Worm (Caenorhabditis elegans) whole organism, L1 larva: ENCODE data around the gene T04A8.7.

Experiments
- F16B12.6 ChIP-seq: fragments of 150-350 bp; optimal IDR thresholded peaks from 2 replicates; lab custom pipeline; 2014; ENCODE audit warnings: missing biosample characterization, missing genetic modification characterization
- aha-1 ChIP-seq: fragments of 150-350 bp; optimal IDR thresholded peaks from 2 replicates; lab custom pipeline; 2014; ENCODE audit warnings: missing biosample characterization, missing genetic modification characterization
- alr-1 ChIP-seq: fragments of 200-800 bp; sonication (Bioruptor generic); optimal IDR thresholded peaks from 2 replicates; lab custom pipeline; 2018; ENCODE audit warnings: borderline replicate concordance, mild to moderate bottlenecking, missing genetic modification characterization, missing compliant biosample characterization
- aly-2 ChIP-seq: fragments of 150-350 bp; optimal IDR thresholded peaks from 2 replicates; lab custom pipeline; 2014; ENCODE audit warnings: missing biosample characterization, missing genetic modification characterization
- blmp-1 ChIP-seq: fragments of 150-350 bp; optimal IDR thresholded peaks from 2 replicates; lab custom pipeline; 2014; ENCODE audit warnings: missing biosample characterization, missing genetic modification characterization
- ceh-8 ChIP-seq: fragments of 200-800 bp; sonication (Bioruptor generic); optimal IDR thresholded peaks from 2 replicates; lab custom pipeline; 2018; ENCODE audit warnings: mild to moderate bottlenecking, missing genetic modification characterization, moderate library complexity, missing compliant biosample characterization
- ceh-88 ChIP-seq: fragments of 200-800 bp; sonication (Bioruptor generic); IDR thresholded peaks from 2 replicates; pipeline ENCODE4 v1.3.6; 2022; ENCODE audit warnings: missing genetic modification characterization, missing compliant biosample characterization
- ceh-90 ChIP-seq: sonication (generic microtip); optimal IDR thresholded peaks from 2 replicates; lab custom pipeline; 2016; ENCODE audit warnings: missing genetic modification characterization, missing compliant biosample characterization
- ces-1 ChIP-seq: fragments of 150-350 bp; optimal IDR thresholded peaks from 2 replicates; lab custom pipeline; 2014; ENCODE audit warnings: missing biosample characterization, missing genetic modification reagents, missing genetic modification characterization
- dpl-1 ChIP-seq, 3 experiments: fragments of 150-350 bp in 2 of 3; sonication (generic microtip) in 1 of 3; optimal IDR thresholded peaks; 2 replicates each; lab custom pipeline; 2014 to 2017; ENCODE audit warnings: missing biosample characterization in 3 of 3, missing genetic modification characterization in 3 of 3, missing genetic modification reagents in 3 of 3
- dsc-1 ChIP-seq: sonication (generic microtip); optimal IDR thresholded peaks from 2 replicates; lab custom pipeline; 2016; ENCODE audit warnings: mild to moderate bottlenecking, missing genetic modification characterization, missing compliant biosample characterization
- efl-3 ChIP-seq: fragments of 200-800 bp; sonication (Bioruptor generic); optimal IDR thresholded peaks from 2 replicates; lab custom pipeline; 2018; ENCODE audit warnings: mild to moderate bottlenecking, missing genetic modification characterization, missing compliant biosample characterization
- elt-2 ChIP-seq: sonication (generic microtip); optimal IDR thresholded peaks from 2 replicates; lab custom pipeline; 2016; ENCODE audit warnings: missing genetic modification characterization, mild to moderate bottlenecking, inconsistent platforms, missing compliant biosample characterization, missing genetic modification reagents
- elt-3 ChIP-seq, 6 experiments: fragments of 150-350 bp in 1 of 6; sonication (generic microtip); optimal IDR thresholded peaks; 2 replicates each; lab custom pipeline; 2017 to 2018; ENCODE audit warnings: missing biosample characterization in 6 of 6, missing genetic modification characterization in 6 of 6, inconsistent platforms in 1 of 6
- ets-5 ChIP-seq: fragments of 200-800 bp; sonication (Bioruptor generic); IDR thresholded peaks from 2 replicates; pipeline ENCODE4 v1.3.6; 2022; ENCODE audit warnings: missing genetic modification characterization, missing compliant biosample characterization
- fkh-10 ChIP-seq: sonication (generic microtip); optimal IDR thresholded peaks from 2 replicates; lab custom pipeline; 2017; ENCODE audit warnings: missing biosample characterization, missing genetic modification reagents, missing genetic modification characterization
- fkh-8 ChIP-seq: sonication (generic microtip); optimal IDR thresholded peaks from 2 replicates; lab custom pipeline; 2016; ENCODE audit warnings: mild to moderate bottlenecking, missing genetic modification characterization, missing compliant biosample characterization
- grh-1 ChIP-seq: fragments of 200-800 bp; sonication (Bioruptor generic); IDR thresholded peaks from 2 replicates; pipeline ENCODE4 v1.3.6; 2022; ENCODE audit warnings: missing genetic modification reagents, missing genetic modification characterization, missing compliant biosample characterization
- hlh-17 ChIP-seq: fragments of 200-800 bp; sonication (Bioruptor generic); optimal IDR thresholded peaks from 2 replicates; lab custom pipeline; 2018; ENCODE audit warnings: missing genetic modification characterization, mild to moderate bottlenecking, missing compliant biosample characterization, moderate library complexity, borderline replicate concordance
- hpl-2 ChIP-seq: fragments of 150-350 bp; optimal IDR thresholded peaks from 2 replicates; lab custom pipeline; 2014; ENCODE audit warnings: missing biosample characterization, missing genetic modification reagents, missing genetic modification characterization
- isw-1 ChIP-seq: fragments of 200-800 bp; sonication (Bioruptor generic); IDR thresholded peaks from 2 replicates; pipeline ENCODE4 v1.3.6; 2022; ENCODE audit warnings: missing genetic modification characterization, missing compliant biosample characterization
- jun-1 ChIP-seq: fragments of 150-350 bp; optimal IDR thresholded peaks from 2 replicates; lab custom pipeline; 2014; ENCODE audit warnings: missing biosample characterization, missing genetic modification reagents, missing genetic modification characterization
- lin-13 ChIP-seq: fragments of 150-350 bp; optimal IDR thresholded peaks from 2 replicates; lab custom pipeline; 2014; ENCODE audit warnings: missing biosample characterization, missing genetic modification reagents, missing genetic modification characterization
- lin-14 ChIP-seq: fragments of 200-800 bp; sonication (Bioruptor generic); optimal IDR thresholded peaks from 2 replicates; lab custom pipeline; 2018; ENCODE audit warnings: mild to moderate bottlenecking, missing genetic modification characterization, moderate library complexity, missing compliant biosample characterization
- lin-35 ChIP-seq, 2 experiments: fragments of 150-350 bp; optimal IDR thresholded peaks; 2 replicates each; lab custom pipeline; 2014; ENCODE audit warnings: missing biosample characterization in 2 of 2, missing genetic modification characterization in 2 of 2, missing genetic modification reagents in 2 of 2
- lin-39 ChIP-seq: fragments of 150-350 bp; optimal IDR thresholded peaks from 2 replicates; lab custom pipeline; 2014; ENCODE audit warnings: missing biosample characterization, missing genetic modification reagents, missing genetic modification characterization
- lir-3 ChIP-seq: sonication (generic microtip); optimal IDR thresholded peaks from 2 replicates; lab custom pipeline; 2016; ENCODE audit warnings: mild to moderate bottlenecking, missing genetic modification characterization, moderate library complexity, missing compliant biosample characterization; ENCODE audit not compliant: poor library complexity
- lsy-2 ChIP-seq, 2 experiments: fragments of 150-350 bp; optimal IDR thresholded peaks; 2 replicates each; lab custom pipeline; 2014; ENCODE audit warnings: missing biosample characterization in 2 of 2, missing genetic modification characterization in 2 of 2
- mab-9 ChIP-seq: fragments of 200-800 bp; sonication (Bioruptor generic); IDR thresholded peaks from 2 replicates; pipeline ENCODE4 v1.3.6; 2022; ENCODE audit warnings: missing genetic modification reagents, missing genetic modification characterization, missing compliant biosample characterization
- mef-2 ChIP-seq: fragments of 150-350 bp; optimal IDR thresholded peaks from 2 replicates; lab custom pipeline; 2014; ENCODE audit warnings: missing biosample characterization, missing genetic modification characterization
- mep-1 ChIP-seq: fragments of 150-350 bp; optimal IDR thresholded peaks from 2 replicates; lab custom pipeline; 2014; ENCODE audit warnings: missing biosample characterization, missing genetic modification characterization
- nhr-20 ChIP-seq: sonication (generic microtip); optimal IDR thresholded peaks from 2 replicates; lab custom pipeline; 2016; ENCODE audit warnings: mild to moderate bottlenecking, missing genetic modification characterization, missing compliant biosample characterization
- nhr-237 ChIP-seq: fragments of 150-350 bp; optimal IDR thresholded peaks from 2 replicates; lab custom pipeline; 2014; ENCODE audit warnings: missing biosample characterization, missing genetic modification characterization
- nhr-71 ChIP-seq: sonication (generic microtip); optimal IDR thresholded peaks from 2 replicates; lab custom pipeline; 2016; ENCODE audit warnings: mild to moderate bottlenecking, missing genetic modification characterization, moderate library complexity, missing compliant biosample characterization
- nhr-77 ChIP-seq: fragments of 150-350 bp; optimal IDR thresholded peaks from 2 replicates; lab custom pipeline; 2014; ENCODE audit warnings: missing biosample characterization, missing genetic modification characterization
- nhr-85 ChIP-seq: sonication (generic microtip); peaks from one replicate; lab custom pipeline; 2016; ENCODE audit warnings: missing genetic modification characterization, inconsistent platforms, missing compliant biosample characterization
- nhr-90 ChIP-seq: sonication (generic microtip); optimal IDR thresholded peaks from 2 replicates; lab custom pipeline; 2016; ENCODE audit warnings: mild to moderate bottlenecking, missing genetic modification characterization, missing compliant biosample characterization; ENCODE audit not compliant: poor library complexity
- pqm-1 ChIP-seq: sonication (generic microtip); optimal IDR thresholded peaks from 3 replicates; lab custom pipeline; 2017; ENCODE audit warnings: missing biosample characterization, missing genetic modification characterization
- rnt-1 ChIP-seq: sonication (generic microtip); optimal IDR thresholded peaks from 2 replicates; lab custom pipeline; 2016; ENCODE audit warnings: mild to moderate bottlenecking, missing genetic modification characterization, moderate library complexity, missing compliant biosample characterization
- skn-1 ChIP-seq: fragments of 150-350 bp; optimal IDR thresholded peaks from 2 replicates; lab custom pipeline; 2014; ENCODE audit warnings: missing biosample characterization, missing genetic modification characterization
- snpc-4 ChIP-seq: fragments of 150-350 bp; optimal IDR thresholded peaks from 2 replicates; lab custom pipeline; 2014; ENCODE audit warnings: missing biosample characterization, missing genetic modification characterization
- sox-4 ChIP-seq: sonication (generic microtip); optimal IDR thresholded peaks from 2 replicates; lab custom pipeline; 2016; ENCODE audit warnings: missing genetic modification characterization, missing compliant biosample characterization
- sptf-1 ChIP-seq: fragments of 150-350 bp; optimal IDR thresholded peaks from 2 replicates; lab custom pipeline; 2014; ENCODE audit warnings: missing biosample characterization, missing genetic modification characterization
- sup-37 ChIP-seq: fragments of 200-800 bp; sonication (Bioruptor generic); optimal IDR thresholded peaks from 2 replicates; lab custom pipeline; 2018; ENCODE audit warnings: mild to moderate bottlenecking, missing genetic modification characterization, missing compliant biosample characterization
- swsn-7 ChIP-seq: sonication (generic microtip); optimal IDR thresholded peaks from 2 replicates; lab custom pipeline; 2016; ENCODE audit warnings: missing genetic modification characterization, missing compliant biosample characterization
- unc-130 ChIP-seq: fragments of 150-350 bp; optimal IDR thresholded peaks from 2 replicates; lab custom pipeline; 2017; ENCODE audit warnings: missing biosample characterization, missing genetic modification characterization, inconsistent platforms
- unc-30 ChIP-seq: sonication (generic microtip); optimal IDR thresholded peaks from 2 replicates; lab custom pipeline; 2017; ENCODE audit warnings: missing biosample characterization, missing genetic modification characterization
- unc-62 ChIP-seq: fragments of 150-350 bp; optimal IDR thresholded peaks from 2 replicates; lab custom pipeline; 2014; ENCODE audit warnings: missing biosample characterization, missing genetic modification reagents, missing genetic modification characterization
- unc-98 ChIP-seq: fragments of 200-800 bp; sonication (Bioruptor generic); IDR thresholded peaks from 2 replicates; pipeline ENCODE4 v1.3.6; 2022; ENCODE audit warnings: missing genetic modification characterization, missing compliant biosample characterization
- xbp-1 ChIP-seq: sonication (generic microtip); optimal IDR thresholded peaks from 2 replicates; lab custom pipeline; 2016; ENCODE audit warnings: missing genetic modification characterization, missing compliant biosample characterization
- zag-1 ChIP-seq: fragments of 150-350 bp; optimal IDR thresholded peaks from 2 replicates; lab custom pipeline; 2014; ENCODE audit warnings: missing biosample characterization, missing genetic modification characterization
- zip-4 ChIP-seq: fragments of 200-800 bp; sonication (Bioruptor generic); optimal IDR thresholded peaks from 2 replicates; lab custom pipeline; 2018; ENCODE audit warnings: mild to moderate bottlenecking, missing genetic modification characterization, moderate library complexity, missing compliant biosample characterization

T04A8.7 gene

DNA sequence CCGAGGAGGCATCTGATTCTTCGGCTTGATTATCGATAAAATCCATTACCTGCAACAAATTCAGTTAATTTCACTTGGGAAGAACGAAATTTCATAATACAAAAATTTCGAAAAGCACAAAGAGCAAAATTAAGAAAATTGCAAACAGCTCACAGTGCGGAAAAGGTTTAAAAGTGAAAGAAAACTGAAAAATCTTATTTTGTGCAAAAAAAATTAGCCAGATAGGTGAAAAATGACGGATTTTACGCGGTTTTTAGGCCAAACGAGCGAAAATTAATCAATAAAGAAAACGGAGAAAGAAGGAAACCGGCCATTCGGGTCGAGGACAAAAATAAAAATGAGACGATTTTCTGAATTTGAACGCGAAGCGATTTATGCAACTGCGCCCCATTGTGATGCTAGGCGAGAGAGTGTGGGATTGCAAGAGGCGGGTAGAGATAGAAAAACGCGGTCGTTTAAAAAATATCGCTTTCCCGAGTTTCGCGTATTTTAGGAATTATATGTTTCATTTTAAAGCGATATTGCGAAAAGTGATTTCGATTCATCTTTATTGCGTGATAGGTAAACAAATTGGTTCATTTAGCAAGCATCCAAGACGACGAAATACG lies 25.6 kb downstream of the T04A8.7 start, which contains the start of gene emb-5 (continued):
- TF ChIP-seq skn-1 (peak; percentile 71), nhr-20 (tag; lab: Kevin White, UChicago) (peak; percentile 67), sptf-1 (no peak), unc-62 (GFP tag; lab: Kevin White, UChicago) (no peak), fkh-10 (GFP tag; lab: Kevin White, UChicago) (no peak), lin-13 (GFP tag; lab: Kevin White, UChicago) (peak; percentile 62), dpl-1 (GFP tag; optimal IDR thresholded peaks at IDR 0.05; lab: Kevin White, UChicago) (peak; percentile 95 to 97 (median 96)), pqm-1 (tag; lab: Kevin White, UChicago) (no peak), sox-4 (tag; lab: Kevin White, UChicago) (no peak), unc-130 (tag; lab: Kevin White, UChicago) (no peak), nhr-90 (peak; percentile 54), ces-1 (no peak), rnt-1 (tag; lab: Kevin White, UChicago) (peak; percentile 86), lir-3 (tag; lab: Kevin White, UChicago) (peak; percentile 0), hpl-2 (GFP tag; lab: Kevin White, UChicago) (no peak), mef-2 (no peak), ceh-90 (tag; lab: Kevin White, UChicago) (no peak), blmp-1 (tag; lab: Kevin White, UChicago) (no peak), lin-39 (tag; lab: Kevin White, UChicago) (peak; percentile 59), grh-1 (GFP tag; lab: Robert Waterston, UW) (peak; percentile 58; the same call in 1 of the 2 replicates), swsn-7 (tag; lab: Kevin White, UChicago) (peak; percentile 61), zip-4 (GFP tag; lab: Kevin White, UChicago) (no peak), isw-1 (GFP tag; lab: Robert Waterston, UW) (peak; percentile 75), hlh-17 (GFP tag; lab: Kevin White, UChicago) (no peak), snpc-4 (tag; lab: Kevin White, UChicago) (no peak), sup-37 (GFP tag; lab: Kevin White, UChicago) (peak; percentile 36), alr-1 (tag; lab: Kevin White, UChicago) (no peak), ceh-8 (GFP tag; lab: Kevin White, UChicago) (no peak), F16B12.6 (tag; lab: Kevin White, UChicago) (peak; percentile 58), nhr-71 (tag; lab: Kevin White, UChicago) (peak; percentile 79), unc-98 (GFP tag; lab: Robert Waterston, UW) (no peak), lin-35 (GFP tag; optimal IDR thresholded peaks at IDR 0.05; lab: Kevin White, UChicago) (peak; percentile 96 to 98), mab-9 (peak; percentile 40; the same call in 1 of the 2 replicates), dsc-1 (tag; lab: Kevin White, UChicago) (no peak), aly-2 (peak; percentile 7), efl-3 (GFP tag; lab: Kevin White, UChicago) (no peak), unc-30 (tag; lab: Kevin White, UChicago) (no peak), jun-1 (tag; lab: Kevin White, UChicago) (peak; percentile 59), lsy-2 (tag; optimal IDR thresholded peaks at IDR 0.05; lab: Kevin White, UChicago) (peak in 1 of 2 experiments; percentile 76), nhr-237 (no peak), mep-1 (tag; lab: Kevin White, UChicago) (no peak), fkh-8 (tag; lab: Kevin White, UChicago) (peak; percentile 62), ceh-88 (no peak), elt-3 (tag; optimal IDR thresholded peaks at IDR 0.05; lab: Kevin White, UChicago) (peak in 1 of 6 experiments; percentile 38), aha-1 (no peak), zag-1 (tag; lab: Kevin White, UChicago) (no peak), lin-14 (GFP tag; lab: Kevin White, UChicago) (no peak), nhr-77 (tag; lab: Kevin White, UChicago) (peak; percentile 28), ets-5 (GFP tag; lab: Robert Waterston, UW) (no peak), xbp-1 (tag; lab: Kevin White, UChicago) (peak; percentile 72), elt-2 (tag; lab: Kevin White, UChicago) (peak; percentile 9), nhr-85 (tag; lab: Kevin White, UChicago) (peak; percentile 80)
